Fruit fly (Drosophila melanogaster) whole organism, adult: ENCODE results near the gene CG9853.

Experiments
- CG11617 ChIP-seq: fragments of 200-800 bp; sonication (Bioruptor generic); optimal IDR thresholded peaks from 2 replicates; lab custom pipeline; 2017; ENCODE audit warnings: mild to moderate bottlenecking, missing biosample characterization, missing genetic modification reagents, missing genetic modification characterization
- CG12768 ChIP-seq: fragments of 200-800 bp; sonication (Bioruptor generic); optimal IDR thresholded peaks from 2 replicates; lab custom pipeline; 2017; ENCODE audit warnings: missing biosample characterization, missing genetic modification characterization, mild to moderate bottlenecking, moderate library complexity, missing genetic modification reagents
- CG14711 ChIP-seq: fragments of 200-800 bp; sonication (Bioruptor generic); optimal IDR thresholded peaks from 2 replicates; lab custom pipeline; 2018; ENCODE audit warnings: missing biosample characterization, mild to moderate bottlenecking, missing genetic modification characterization, moderate library complexity
- CG1620 ChIP-seq: fragments of 200-800 bp; sonication (Bioruptor generic); optimal IDR thresholded peaks from 2 replicates; lab custom pipeline; 2016; ENCODE audit warnings: missing biosample characterization, missing genetic modification characterization
- CG33017 ChIP-seq: fragments of 200-800 bp; sonication (Bioruptor generic); optimal IDR thresholded peaks from 2 replicates; lab custom pipeline; 2018; ENCODE audit warnings: missing biosample characterization, mild to moderate bottlenecking, missing genetic modification characterization, moderate library complexity
- CG5204 ChIP-seq: fragments of 200-800 bp; sonication (Bioruptor generic); optimal IDR thresholded peaks from 2 replicates; lab custom pipeline; 2016; ENCODE audit warnings: missing biosample characterization, missing genetic modification characterization
- CG7045 ChIP-seq: fragments of 200-800 bp; sonication (Bioruptor generic); optimal IDR thresholded peaks from 2 replicates; lab custom pipeline; 2017; ENCODE audit warnings: missing biosample characterization, mild to moderate bottlenecking, missing genetic modification characterization
- CG7101 ChIP-seq: fragments of 200-800 bp; sonication (Bioruptor generic); optimal IDR thresholded peaks from 2 replicates; lab custom pipeline; 2018; ENCODE audit warnings: missing biosample characterization, mild to moderate bottlenecking, missing genetic modification characterization, moderate library complexity
- Clk ChIP-seq: fragments of 200-800 bp; sonication (Bioruptor generic); optimal IDR thresholded peaks from 2 replicates; lab custom pipeline; 2017; ENCODE audit warnings: missing biosample characterization, missing genetic modification characterization
- Crg-1 ChIP-seq: fragments of 200-800 bp; sonication (Bioruptor generic); optimal IDR thresholded peaks from 2 replicates; lab custom pipeline; 2016; ENCODE audit warnings: missing biosample characterization, missing genetic modification characterization
- Hr96 ChIP-seq: fragments of 200-800 bp; sonication (Bioruptor generic); optimal IDR thresholded peaks from 2 replicates; lab custom pipeline; 2016; ENCODE audit warnings: missing biosample characterization, missing genetic modification characterization
- Mnt ChIP-seq: fragments of 200-800 bp; sonication (Bioruptor generic); optimal IDR thresholded peaks from 2 replicates; lab custom pipeline; 2016; ENCODE audit warnings: missing biosample characterization, mild to moderate bottlenecking, missing genetic modification characterization
- bab1 ChIP-seq: fragments of 200-800 bp; sonication (Bioruptor generic); optimal IDR thresholded peaks from 3 replicates; lab custom pipeline; 2019; ENCODE audit warnings: missing biosample characterization, mild to moderate bottlenecking, missing genetic modification characterization, moderate library complexity
- cic ChIP-seq: fragments of 200-800 bp; sonication (Bioruptor generic); optimal IDR thresholded peaks from 2 replicates; lab custom pipeline; 2017; ENCODE audit warnings: missing biosample characterization, mild to moderate bottlenecking, missing genetic modification characterization, moderate library complexity
- cnc ChIP-seq, 2 experiments: fragments of >200 bp; optimal IDR thresholded peaks; 2 replicates each; lab custom pipeline; 2017
- kay ChIP-seq: fragments of 200-800 bp; sonication (Bioruptor generic); peaks from one replicate; lab custom pipeline; 2016; ENCODE audit warnings: missing biosample characterization, missing genetic modification characterization, borderline replicate concordance
- ovo ChIP-seq: fragments of 200-800 bp; sonication (Bioruptor generic); optimal IDR thresholded peaks from 2 replicates; lab custom pipeline; 2016; ENCODE audit warnings: missing biosample characterization, missing genetic modification characterization
- pad ChIP-seq: fragments of 200-800 bp; sonication (Bioruptor generic); optimal IDR thresholded peaks from 3 replicates; lab custom pipeline; 2017; ENCODE audit warnings: missing biosample characterization, missing genetic modification characterization, mild to moderate bottlenecking, moderate library complexity, missing genetic modification reagents
- tj ChIP-seq: fragments of 200-800 bp; sonication (Bioruptor generic); optimal IDR thresholded peaks from 3 replicates; lab custom pipeline; 2017; ENCODE audit warnings: missing biosample characterization, mild to moderate bottlenecking, missing genetic modification characterization, moderate library complexity
- toe ChIP-seq: fragments of 200-800 bp; sonication (Bioruptor generic); optimal IDR thresholded peaks from 2 replicates; lab custom pipeline; 2016; ENCODE audit warnings: missing biosample characterization, missing genetic modification characterization

CG9853 gene

DNA sequence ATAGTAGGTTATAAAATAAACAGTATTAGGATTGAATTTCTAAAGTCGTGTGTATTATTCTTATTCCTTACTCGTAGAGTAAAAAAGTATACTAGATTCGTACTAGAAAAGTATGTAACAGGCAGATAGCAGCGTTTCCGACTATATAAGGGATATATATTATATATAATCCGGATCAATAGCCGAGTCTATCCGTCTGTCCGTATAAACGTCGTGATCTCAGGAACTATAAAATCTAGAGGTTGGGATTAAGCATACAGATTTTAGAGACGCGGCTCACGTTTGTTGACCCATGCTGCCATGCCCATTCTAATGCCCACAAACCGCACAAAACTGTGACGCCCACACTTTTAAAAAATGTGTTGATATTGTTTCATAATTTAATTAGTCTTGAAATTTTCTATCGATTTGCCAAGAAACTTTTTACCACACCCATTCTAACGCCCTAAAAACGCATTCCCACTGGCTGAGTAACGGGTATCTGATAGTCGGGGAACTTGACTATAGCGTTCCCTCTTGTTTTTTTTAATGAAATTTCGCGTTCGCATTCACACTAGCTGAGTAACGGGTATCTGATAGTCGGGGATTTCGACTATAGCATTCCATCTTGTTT is at the start of gene CG9853:
Gene CG9853 (minus strand): TSS at position 51 of the 613 bp plus-strand sequence.
- no peak for TF ChIP-seq tj (GFP tag; lab: Kevin White, UChicago)
- TF ChIP-seq Clk (GFP tag; lab: Kevin White, UChicago) = no peak
- no peak for TF ChIP-seq bab1
- TF ChIP-seq CG12768 (GFP tag; lab: Kevin White, UChicago) = no peak

DNA sequence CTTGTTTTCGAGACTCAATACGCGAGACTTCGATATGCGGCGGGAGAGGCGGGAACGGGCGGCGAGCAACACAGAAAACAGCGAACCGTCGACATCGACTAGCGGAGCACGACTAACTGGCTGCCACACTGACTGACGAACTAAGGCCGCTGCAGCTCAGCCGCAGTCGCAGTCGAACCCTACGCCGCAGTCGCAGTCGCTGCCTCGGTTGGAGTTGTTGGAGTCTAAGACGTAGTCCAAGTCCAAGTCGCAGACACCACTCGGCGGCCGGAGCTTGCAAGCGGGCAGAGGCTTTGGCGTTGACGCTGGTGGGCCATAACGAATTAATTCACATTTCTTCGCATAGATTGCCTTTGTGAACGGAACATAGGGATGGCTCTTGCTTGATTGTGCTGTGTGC is 48.9 kb upstream of the CG9853 start:
- TF ChIP-seq CG7101 (tag; lab: Kevin White, UChicago) = no peak
- no peak for TF ChIP-seq CG1620 (GFP tag; lab: Kevin White, UChicago)
- no peak for TF ChIP-seq bab1
- TF ChIP-seq cnc (optimal IDR thresholded peaks at IDR 0.05; lab: Kevin White, UChicago) = no peak
- no peak for TF ChIP-seq CG7045 (GFP tag; lab: Kevin White, UChicago)
- TF ChIP-seq Hr96 = no peak
- no peak for TF ChIP-seq toe (GFP tag; lab: Kevin White, UChicago)
- no peak for TF ChIP-seq CG5204 (GFP tag; lab: Kevin White, UChicago)
- TF ChIP-seq tj (GFP tag; lab: Kevin White, UChicago) = no peak
- TF ChIP-seq CG33017 (tag; lab: Kevin White, UChicago) = no peak
- no peak for TF ChIP-seq cic (GFP tag; lab: Kevin White, UChicago)
- TF ChIP-seq kay (GFP tag; lab: Kevin White, UChicago) = no peak
- no peak for TF ChIP-seq Mnt (GFP tag; lab: Kevin White, UChicago)
- no peak for TF ChIP-seq Clk (GFP tag; lab: Kevin White, UChicago)
- TF ChIP-seq CG11617 (GFP tag; lab: Kevin White, UChicago) = no peak
- TF ChIP-seq CG12768 (GFP tag; lab: Kevin White, UChicago) = no peak
- no peak for TF ChIP-seq Crg-1 (GFP tag; lab: Kevin White, UChicago)
- TF ChIP-seq ovo = no peak
- no peak for TF ChIP-seq CG14711 (tag; lab: Kevin White, UChicago)
- no peak for TF ChIP-seq pad

DNA sequence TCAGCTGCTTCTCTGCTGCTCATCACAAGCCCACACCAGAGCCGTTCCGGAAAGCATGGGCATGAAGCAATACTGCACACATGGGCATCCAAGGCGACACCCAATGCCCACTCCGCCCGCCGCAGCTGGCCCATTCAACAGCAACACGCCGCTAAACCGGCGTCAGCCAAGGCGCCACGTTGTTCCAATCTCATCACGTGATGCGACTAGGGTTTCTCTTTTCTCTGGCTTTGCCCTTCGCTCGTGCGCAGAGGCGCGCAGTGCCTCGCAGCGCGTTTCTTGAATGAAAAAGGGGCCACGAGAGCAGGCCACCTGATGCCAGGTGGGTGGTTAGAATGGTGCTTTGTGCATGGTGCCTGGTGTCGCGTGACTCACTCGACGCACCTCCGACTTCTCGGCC is 47.4 kb upstream of the CG9853 start:
- TF ChIP-seq kay (GFP tag; lab: Kevin White, UChicago) = no peak
- no peak for TF ChIP-seq Hr96
- no peak for TF ChIP-seq CG11617 (GFP tag; lab: Kevin White, UChicago)
- no peak for TF ChIP-seq Clk (GFP tag; lab: Kevin White, UChicago)
- peak; percentile 31 for TF ChIP-seq Mnt (GFP tag; lab: Kevin White, UChicago)
- no peak for TF ChIP-seq CG33017 (tag; lab: Kevin White, UChicago)
- no peak for TF ChIP-seq CG14711 (tag; lab: Kevin White, UChicago)
- TF ChIP-seq cic (GFP tag; lab: Kevin White, UChicago) = peak; percentile 16

DNA sequence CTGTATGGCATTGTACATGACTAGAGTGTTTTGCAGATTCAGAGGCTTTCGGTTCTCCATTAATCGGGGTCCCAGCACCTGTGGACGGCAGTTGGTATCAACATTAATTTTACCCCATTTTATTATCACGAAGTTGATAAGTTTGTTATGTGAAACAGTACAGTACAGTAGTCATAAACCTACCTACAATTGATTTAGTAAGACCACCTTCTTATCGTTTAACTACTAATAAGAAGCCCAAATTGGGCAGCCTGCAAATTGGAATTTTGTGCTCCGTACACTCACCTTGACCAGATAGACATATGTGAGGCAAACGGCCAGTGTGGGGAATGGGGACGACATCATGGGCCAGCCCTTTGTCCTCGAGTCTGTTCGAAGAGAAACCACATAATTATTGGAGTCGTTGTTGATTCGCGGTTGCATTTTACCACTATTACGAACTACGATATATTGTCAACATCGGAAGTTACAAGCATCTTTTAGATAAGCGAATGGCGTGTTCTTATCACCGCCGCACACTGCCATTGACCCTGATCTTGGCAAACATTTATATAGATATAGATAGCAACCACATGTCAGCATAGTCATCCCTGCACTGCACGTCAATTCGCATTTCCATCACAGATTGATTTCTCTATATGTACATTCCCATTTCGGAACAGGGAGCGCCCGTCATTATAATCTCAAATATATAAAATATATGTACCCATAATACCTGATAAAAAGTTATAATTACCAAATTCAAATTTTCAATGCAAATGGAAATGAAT is 44.8 kb upstream of the CG9853 start:
- TF ChIP-seq bab1 (no peak), kay (GFP tag; lab: Kevin White, UChicago) (no peak), toe (GFP tag; lab: Kevin White, UChicago) (no peak), CG11617 (GFP tag; lab: Kevin White, UChicago) (no peak), Clk (GFP tag; lab: Kevin White, UChicago) (no peak), ovo (no peak), cic (GFP tag; lab: Kevin White, UChicago) (no peak), CG1620 (GFP tag; lab: Kevin White, UChicago) (no peak), tj (GFP tag; lab: Kevin White, UChicago) (no peak), CG7045 (GFP tag; lab: Kevin White, UChicago) (no peak)

DNA sequence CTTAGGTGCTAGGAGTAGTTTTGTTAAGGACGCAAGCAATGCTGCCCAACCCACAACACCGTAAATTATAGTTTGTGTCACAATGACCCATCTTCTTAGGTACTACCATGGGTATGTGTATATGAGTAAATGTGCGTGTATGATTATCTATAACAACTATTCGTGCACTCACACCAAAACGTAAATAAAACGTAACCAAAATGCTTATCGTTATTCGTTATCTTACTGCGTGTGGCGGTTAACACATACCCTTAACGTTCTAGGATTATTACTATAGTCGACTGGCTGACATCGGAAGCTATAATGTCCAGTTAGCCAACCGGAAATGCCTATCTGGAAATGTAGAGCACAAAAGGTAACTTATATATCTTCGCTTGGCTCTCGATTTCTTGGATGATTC is 43.3 kb upstream of the CG9853 start:
- TF ChIP-seq Crg-1 (GFP tag; lab: Kevin White, UChicago) (no peak), CG12768 (GFP tag; lab: Kevin White, UChicago) (no peak), Mnt (GFP tag; lab: Kevin White, UChicago) (no peak), toe (GFP tag; lab: Kevin White, UChicago) (no peak), pad (no peak), CG5204 (GFP tag; lab: Kevin White, UChicago) (no peak), kay (GFP tag; lab: Kevin White, UChicago) (no peak), Hr96 (no peak), cic (GFP tag; lab: Kevin White, UChicago) (no peak), tj (GFP tag; lab: Kevin White, UChicago) (no peak), CG14711 (tag; lab: Kevin White, UChicago) (no peak), CG11617 (GFP tag; lab: Kevin White, UChicago) (no peak), CG33017 (tag; lab: Kevin White, UChicago) (no peak), cnc (optimal IDR thresholded peaks at IDR 0.05; lab: Kevin White, UChicago) (no peak), Clk (GFP tag; lab: Kevin White, UChicago) (no peak), bab1 (no peak)

DNA sequence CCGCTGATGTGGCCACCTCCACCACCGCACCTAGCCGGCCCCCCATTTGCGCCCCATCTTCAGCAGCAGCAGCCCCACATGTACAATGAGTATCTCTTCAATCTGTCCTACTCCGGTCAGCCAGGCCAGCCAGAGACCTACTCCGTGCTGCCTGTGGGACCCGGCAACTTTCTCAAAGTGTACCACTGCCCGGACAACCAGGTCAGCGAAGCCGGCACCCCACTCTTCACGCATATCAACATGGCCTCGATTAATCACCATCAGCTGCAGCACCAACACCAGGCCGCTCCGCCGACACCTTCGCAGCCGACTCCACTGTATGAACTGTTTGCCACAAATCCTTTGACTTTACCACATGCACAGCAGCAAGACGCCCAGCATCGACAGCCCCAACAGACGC is 36.0 kb upstream of the CG9853 start:
- no peak for TF ChIP-seq pad
- no peak for TF ChIP-seq Hr96
- no peak for TF ChIP-seq tj (GFP tag; lab: Kevin White, UChicago)
- no peak for TF ChIP-seq CG7045 (GFP tag; lab: Kevin White, UChicago)
- no peak for TF ChIP-seq CG14711 (tag; lab: Kevin White, UChicago)
